Fruit fly (Drosophila melanogaster) whole organism, pupa: Measurements from ENCODE around the gene Adgf-C.

Source experiments
- CG10348 ChIP-seq: fragments of 200-800 bp; sonication (Bioruptor generic); IDR thresholded peaks from 2 replicates; pipeline ENCODE4 v1.3.6; 2022; ENCODE audit warnings: missing biosample characterization, missing genetic modification characterization
- CG12605 ChIP-seq: fragments of 200-800 bp; sonication (Bioruptor generic); IDR thresholded peaks from 2 replicates; pipeline ENCODE4 v1.3.6; 2022; ENCODE audit warnings: missing biosample characterization, missing genetic modification characterization
- CG13204 ChIP-seq: fragments of 200-800 bp; sonication (Bioruptor generic); optimal IDR thresholded peaks from 2 replicates; lab custom pipeline; 2018; ENCODE audit warnings: missing biosample characterization, mild to moderate bottlenecking, missing genetic modification characterization, moderate library complexity
- CG14655 ChIP-seq: fragments of 200-800 bp; sonication (Bioruptor generic); optimal IDR thresholded peaks from 3 replicates; lab custom pipeline; 2017; ENCODE audit warnings: mild to moderate bottlenecking, missing biosample characterization, missing genetic modification reagents, missing genetic modification characterization
- CG15710 ChIP-seq: fragments of 200-800 bp; sonication (Bioruptor generic); optimal IDR thresholded peaks from 2 replicates; lab custom pipeline; 2018; ENCODE audit warnings: missing biosample characterization, mild to moderate bottlenecking, missing genetic modification characterization, moderate library complexity
- CG17806 ChIP-seq: fragments of 200-800 bp; sonication (Bioruptor generic); optimal IDR thresholded peaks from 2 replicates; lab custom pipeline; 2018; ENCODE audit warnings: missing biosample characterization, mild to moderate bottlenecking, missing genetic modification characterization, moderate library complexity
- CG32121 ChIP-seq: fragments of 200-800 bp; sonication (Bioruptor generic); IDR thresholded peaks from 2 replicates; pipeline ENCODE4 v1.3.6; 2022; ENCODE audit warnings: missing biosample characterization, missing genetic modification characterization
- CG34367 ChIP-seq: fragments of 200-800 bp; sonication (Bioruptor generic); optimal IDR thresholded peaks from 2 replicates; lab custom pipeline; 2018; ENCODE audit warnings: missing biosample characterization, mild to moderate bottlenecking, missing genetic modification characterization
- CG4496 ChIP-seq: fragments of 200-800 bp; sonication (Bioruptor generic); IDR thresholded peaks from 3 replicates; pipeline ENCODE4 v1.3.6; 2022; ENCODE audit warnings: missing biosample characterization, missing genetic modification characterization
- CG8159 ChIP-seq: fragments of 200-800 bp; sonication (Bioruptor generic); optimal IDR thresholded peaks from 3 replicates; lab custom pipeline; 2018; ENCODE audit warnings: missing biosample characterization, mild to moderate bottlenecking, missing genetic modification characterization, moderate library complexity
- CG8301 ChIP-seq: fragments of 200-800 bp; sonication (Bioruptor generic); optimal IDR thresholded peaks from 2 replicates; lab custom pipeline; 2018; ENCODE audit warnings: missing biosample characterization, mild to moderate bottlenecking, missing genetic modification characterization
- CG9948 ChIP-seq: fragments of 200-800 bp; sonication (Bioruptor generic); optimal IDR thresholded peaks from 2 replicates; lab custom pipeline; 2018; ENCODE audit warnings: missing biosample characterization, mild to moderate bottlenecking, missing genetic modification characterization, moderate library complexity
- D1 ChIP-seq: fragments of 200-800 bp; sonication (Bioruptor generic); optimal IDR thresholded peaks from 2 replicates; lab custom pipeline; 2018; ENCODE audit warnings: missing biosample characterization, mild to moderate bottlenecking, missing genetic modification characterization, moderate library complexity
- EcR ChIP-seq: fragments of 200-800 bp; sonication (Bioruptor generic); optimal IDR thresholded peaks from 3 replicates; lab custom pipeline; 2019; ENCODE audit warnings: missing biosample characterization, missing genetic modification characterization, mild to moderate bottlenecking, moderate library complexity, missing genetic modification reagents
- Ets98B ChIP-seq: fragments of 200-800 bp; sonication (Bioruptor generic); IDR thresholded peaks from 2 replicates; pipeline ENCODE4 v1.3.6; 2022; ENCODE audit warnings: missing biosample characterization, missing genetic modification characterization
- Pif1A ChIP-seq: fragments of 200-800 bp; sonication (Bioruptor generic); optimal IDR thresholded peaks from 3 replicates; lab custom pipeline; 2016; ENCODE audit warnings: missing biosample characterization, missing genetic modification characterization
- Pif1B ChIP-seq: fragments of 200-800 bp; sonication (Bioruptor generic); optimal IDR thresholded peaks from 3 replicates; lab custom pipeline; 2016; ENCODE audit warnings: missing biosample characterization, missing genetic modification characterization
- Snoo ChIP-seq: fragments of 200-800 bp; sonication (Bioruptor generic); optimal IDR thresholded peaks from 3 replicates; lab custom pipeline; 2017; ENCODE audit warnings: missing biosample characterization, mild to moderate bottlenecking, missing genetic modification characterization, inconsistent platforms
- fd96Ca ChIP-seq: fragments of 200-800 bp; sonication (Bioruptor generic); IDR thresholded peaks from 3 replicates; pipeline ENCODE4 v1.3.6; 2022; ENCODE audit warnings: missing biosample characterization, missing genetic modification characterization
- gl ChIP-seq: fragments of 200-800 bp; sonication (Bioruptor generic); optimal IDR thresholded peaks from 2 replicates; lab custom pipeline; 2018; ENCODE audit warnings: missing biosample characterization, mild to moderate bottlenecking, missing genetic modification characterization
- rn ChIP-seq: fragments of 200-800 bp; sonication (Bioruptor generic); IDR thresholded peaks from 2 replicates; pipeline ENCODE4 v1.3.6; 2022; ENCODE audit warnings: missing biosample characterization, missing genetic modification characterization

Adgf-C gene

DNA sequence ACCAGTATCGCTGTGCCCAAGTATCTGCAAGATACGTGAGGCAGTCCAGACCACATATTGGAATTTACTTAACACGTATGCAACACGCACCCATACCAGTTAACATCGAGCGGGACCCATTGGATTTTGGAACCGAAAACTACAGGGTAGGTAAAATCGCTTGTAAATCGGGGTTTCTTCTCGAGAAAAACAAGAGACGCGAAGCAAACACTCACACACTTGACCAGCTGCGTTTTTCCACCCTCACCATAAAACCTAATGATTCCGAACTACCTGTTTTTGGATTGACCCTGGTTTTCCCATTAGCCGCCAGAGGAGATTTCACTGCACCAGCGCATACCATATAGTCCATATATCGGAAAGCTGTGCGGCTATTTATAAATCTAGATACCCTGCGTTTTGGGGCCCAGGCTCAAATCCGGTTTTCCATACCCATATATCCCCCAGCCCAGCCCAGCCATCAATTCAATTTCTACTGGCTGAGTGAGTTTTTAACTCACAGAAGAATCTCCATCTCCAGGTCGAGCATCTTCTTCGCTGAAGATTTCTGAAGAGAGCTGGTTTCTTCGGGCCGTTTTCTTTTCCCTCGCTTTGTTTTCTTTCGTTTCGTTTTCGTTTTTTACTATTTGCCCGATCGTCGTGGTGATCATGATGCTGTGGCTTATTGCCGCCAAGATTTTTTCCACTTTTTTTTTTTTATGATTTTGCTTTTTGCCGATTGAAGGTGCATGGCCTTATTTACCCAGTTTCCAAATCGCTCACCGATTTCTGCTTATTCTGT, 9.3 kb downstream of the Adgf-C start:
- TF ChIP-seq CG17806 (tag; lab: Kevin White, UChicago) = no peak
- peak; percentile 33 for TF ChIP-seq Pif1B (GFP tag; lab: Kevin White, UChicago)
- TF ChIP-seq fd96Ca = no peak
- no peak for TF ChIP-seq CG4496 (GFP tag; lab: Robert Waterston, UW)
- peak; percentile 28 for TF ChIP-seq CG14655 (GFP tag; lab: Kevin White, UChicago)
- TF ChIP-seq Pif1A (GFP tag; lab: Kevin White, UChicago) = peak; percentile 49
- no peak; the same call in 1 of the 2 replicates for TF ChIP-seq Ets98B (GFP tag; lab: Robert Waterston, UW)
- peak; percentile 77 for TF ChIP-seq gl
- TF ChIP-seq EcR (GFP tag; lab: Kevin White, UChicago) = peak; percentile 42
- no peak for TF ChIP-seq CG10348
- TF ChIP-seq CG13204 = peak; percentile 59
- peak; percentile 60 for TF ChIP-seq CG12605 (GFP tag; lab: Robert Waterston, UW)
- no peak for TF ChIP-seq D1 (tag; lab: Kevin White, UChicago)
- no peak for TF ChIP-seq CG32121
- peak; percentile 46 for TF ChIP-seq CG34367
- TF ChIP-seq rn (GFP tag; lab: Robert Waterston, UW) = no peak
- TF ChIP-seq CG8159 = peak; percentile 47
- TF ChIP-seq CG9948 = no peak
- TF ChIP-seq CG8301 (tag; lab: Kevin White, UChicago) = no peak
- TF ChIP-seq CG15710 (tag; lab: Kevin White, UChicago) = peak; percentile 52
- no peak for TF ChIP-seq Snoo (tag; lab: Kevin White, UChicago)

DNA sequence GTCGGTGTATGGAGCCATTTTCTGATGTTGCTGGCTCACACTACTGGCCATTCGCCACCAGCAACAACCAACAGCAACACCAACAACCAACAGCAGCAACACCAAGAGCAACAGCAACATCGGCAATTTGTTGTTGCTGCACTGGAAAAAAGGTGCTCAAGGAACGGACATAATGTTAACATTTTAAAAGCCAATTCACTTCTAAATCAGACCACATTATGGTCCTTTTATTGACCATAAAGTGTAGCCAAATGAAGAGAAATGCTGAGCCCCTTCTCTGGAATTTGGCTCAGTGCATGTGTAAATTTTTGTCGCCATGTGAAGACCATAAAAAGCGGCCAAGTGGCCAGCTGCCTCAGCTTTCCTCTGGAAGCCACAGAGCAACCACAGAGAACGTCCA, 10.3 kb downstream of the Adgf-C start:
- TF ChIP-seq CG10348 (peak; percentile 79), EcR (GFP tag; lab: Kevin White, UChicago) (no peak), CG8159 (peak; percentile 68), CG8301 (tag; lab: Kevin White, UChicago) (peak; percentile 88), Pif1A (GFP tag; lab: Kevin White, UChicago) (peak; percentile 97), CG9948 (peak; percentile 66), D1 (tag; lab: Kevin White, UChicago) (no peak), Snoo (tag; lab: Kevin White, UChicago) (peak; percentile 22), CG34367 (peak; percentile 68), gl (peak; percentile 45), CG15710 (tag; lab: Kevin White, UChicago) (peak; percentile 75), CG13204 (peak; percentile 52), fd96Ca (peak; percentile 96), CG14655 (GFP tag; lab: Kevin White, UChicago) (peak; percentile 89), Pif1B (GFP tag; lab: Kevin White, UChicago) (peak; percentile 94), CG12605 (GFP tag; lab: Robert Waterston, UW) (peak; percentile 82), Ets98B (GFP tag; lab: Robert Waterston, UW) (peak; percentile 96), CG17806 (tag; lab: Kevin White, UChicago) (peak; percentile 77), CG4496 (GFP tag; lab: Robert Waterston, UW) (peak; percentile 96), CG32121 (peak; percentile 95), rn (GFP tag; lab: Robert Waterston, UW) (peak; percentile 89)

DNA sequence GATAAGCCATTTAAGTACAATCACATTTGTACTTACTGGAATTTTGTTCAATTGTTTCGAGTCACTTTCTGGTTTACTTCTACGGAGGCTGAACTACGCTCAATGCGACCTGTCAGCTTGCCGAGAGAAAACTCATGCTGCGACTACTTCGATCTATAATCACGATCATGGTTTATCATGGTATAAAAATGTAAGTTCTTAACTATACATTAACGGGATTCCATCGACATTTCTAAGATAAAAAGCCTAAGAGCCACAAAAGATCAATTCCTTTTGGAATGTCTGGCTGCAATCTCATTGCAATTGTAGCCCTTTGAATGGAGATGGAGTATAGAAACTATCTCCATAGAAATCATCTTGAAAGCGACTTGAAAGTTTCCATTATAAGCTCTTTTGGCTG, 11.5 kb downstream of the Adgf-C start, which contains the start of gene Ubc87F:
Ubc87F (minus strand) TSS at position 101 of the 400 bp plus-strand sequence.
- TF ChIP-seq CG8159 = no peak
- no peak for TF ChIP-seq CG8301 (tag; lab: Kevin White, UChicago)
- no peak for TF ChIP-seq CG14655 (GFP tag; lab: Kevin White, UChicago)
- TF ChIP-seq Pif1B (GFP tag; lab: Kevin White, UChicago) = no peak
- no peak for TF ChIP-seq Ets98B (GFP tag; lab: Robert Waterston, UW)
- TF ChIP-seq D1 (tag; lab: Kevin White, UChicago) = no peak
- TF ChIP-seq CG10348 = no peak
- no peak for TF ChIP-seq EcR (GFP tag; lab: Kevin White, UChicago)
- no peak for TF ChIP-seq fd96Ca
- no peak for TF ChIP-seq CG12605 (GFP tag; lab: Robert Waterston, UW)
- no peak for TF ChIP-seq rn (GFP tag; lab: Robert Waterston, UW)
- TF ChIP-seq CG15710 (tag; lab: Kevin White, UChicago) = no peak
- no peak for TF ChIP-seq CG13204
- no peak for TF ChIP-seq Pif1A (GFP tag; lab: Kevin White, UChicago)
- no peak for TF ChIP-seq Snoo (tag; lab: Kevin White, UChicago)
- TF ChIP-seq CG17806 (tag; lab: Kevin White, UChicago) = no peak

DNA sequence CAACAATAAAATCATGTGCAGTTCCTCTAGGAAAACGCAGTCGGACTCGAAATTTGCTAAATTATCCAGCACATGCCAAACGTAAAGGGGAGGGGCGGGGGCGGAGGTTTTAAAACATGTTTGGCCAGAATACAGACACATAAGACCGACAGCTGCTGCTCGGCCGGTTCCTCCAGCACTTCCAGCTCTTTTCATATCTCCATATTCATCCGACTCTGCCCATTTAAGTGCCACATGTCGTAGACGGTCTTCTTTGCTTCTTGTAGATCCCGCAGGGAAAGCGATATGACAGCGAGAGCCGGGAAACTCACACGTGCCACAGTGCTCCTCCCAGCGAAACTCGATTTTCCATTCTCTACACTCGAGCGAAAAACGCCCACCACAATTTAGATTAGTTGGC, 12.5 kb downstream of the Adgf-C start:
- TF ChIP-seq CG12605 (GFP tag; lab: Robert Waterston, UW) (no peak), CG34367 (no peak), Snoo (tag; lab: Kevin White, UChicago) (no peak)

DNA sequence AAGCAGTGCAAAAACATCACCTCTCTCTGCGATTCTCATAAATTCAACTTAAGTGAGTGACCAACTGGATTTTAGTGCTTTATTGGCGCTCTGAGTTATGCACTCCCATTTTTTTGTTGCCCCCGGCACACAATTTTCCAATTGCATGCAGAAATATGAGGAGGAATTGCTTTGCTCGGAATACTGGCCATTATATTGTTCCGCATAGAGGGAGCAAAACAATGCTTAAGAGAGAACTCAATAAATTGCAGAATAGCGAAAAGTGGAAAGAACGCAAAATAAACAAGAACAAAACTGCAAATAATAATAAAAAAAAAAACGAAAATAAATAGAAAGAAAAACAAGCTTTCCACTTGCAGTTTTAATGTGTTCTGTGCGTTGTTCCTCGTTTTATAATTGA, 14.2 kb downstream of the Adgf-C start:
- no peak for TF ChIP-seq CG34367
- TF ChIP-seq CG32121 = 0 out of 2 replicates have a peak, but pooled peaks have one; percentile 16

DNA sequence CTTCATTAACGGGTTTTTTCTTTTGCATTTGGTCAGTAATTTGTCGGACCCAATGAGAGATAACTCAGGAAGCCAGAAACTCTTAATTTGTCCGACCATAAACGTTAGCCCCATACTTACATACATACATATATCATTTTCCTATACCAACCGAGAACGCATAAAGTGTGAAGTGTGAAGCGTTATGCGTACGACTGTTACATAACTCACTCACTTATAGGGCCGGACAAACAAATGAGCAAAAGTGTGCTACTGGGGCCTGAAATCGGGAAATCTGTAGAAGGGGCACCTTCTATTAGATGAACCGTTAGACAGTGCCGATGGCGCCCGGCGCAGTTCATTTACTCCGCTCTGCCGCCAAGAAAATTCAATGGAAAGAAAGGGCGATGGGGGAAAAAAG, 15.4 kb downstream of the Adgf-C start:
- TF ChIP-seq CG15710 (tag; lab: Kevin White, UChicago) (no peak), Pif1A (GFP tag; lab: Kevin White, UChicago) (no peak), rn (GFP tag; lab: Robert Waterston, UW) (no peak), CG10348 (no peak), Ets98B (GFP tag; lab: Robert Waterston, UW) (no peak), CG4496 (GFP tag; lab: Robert Waterston, UW) (no peak), Snoo (tag; lab: Kevin White, UChicago) (no peak), Pif1B (GFP tag; lab: Kevin White, UChicago) (no peak), CG8301 (tag; lab: Kevin White, UChicago) (no peak), fd96Ca (no peak)
